Worm (Caenorhabditis elegans): Measurements from ENCODE around the gene fkb-6.

The fkb-6 gene

ce11 chrV:20838565-20838964 lies 7.4 kb upstream of the fkb-6 start, which contains the start of gene exos-7:
exos-7 (plus strand) TSS chrV:20838865.
- TF ChIP-seq lin-13 (GFP tag; optimal IDR thresholded peaks at IDR 0.05) (no peak), lsy-2 (tag; optimal IDR thresholded peaks at IDR 0.05) (no peak), ama-1 (optimal IDR thresholded peaks at IDR 0.05) (no peak), ztf-4 (tag; optimal IDR thresholded peaks at IDR 0.05) (no peak), lin-39 (tag; optimal IDR thresholded peaks at IDR 0.05) (no peak), R02D3.7 (tag; optimal IDR thresholded peaks at IDR 0.05) (no peak), mab-5 (tag; optimal IDR thresholded peaks at IDR 0.05) (no peak), nhr-129 (tag; optimal IDR thresholded peaks at IDR 0.05) (no peak), nhr-237 (tag; optimal IDR thresholded peaks at IDR 0.05) (no peak), sem-4 (tag; optimal IDR thresholded peaks at IDR 0.05) (no peak), peb-1 (tag; optimal IDR thresholded peaks at IDR 0.05) (no peak)

- TF ChIP-seq ceh-82 (tag; optimal IDR thresholded peaks at IDR 0.05) (no peak), dmd-4 (tag; optimal IDR thresholded peaks at IDR 0.05) (no peak), nhr-21 (tag; optimal IDR thresholded peaks at IDR 0.05) (no peak)
Measured at ce11 chrV:20841484-20841883, 4.5 kb upstream of the fkb-6 start.

ce11 chrV:20847743-20848229 lies 1.8 kb downstream of the fkb-6 start:
- TF ChIP-seq C34F6.9 (tag; optimal IDR thresholded peaks at IDR 0.05) = peak; percentile 35
- TF ChIP-seq nhr-6 (tag; optimal IDR thresholded peaks at IDR 0.05) = no peak
- no peak for TF ChIP-seq unc-55 (GFP tag; optimal IDR thresholded peaks at IDR 0.05)
- no peak for TF ChIP-seq sma-9 (GFP tag; optimal IDR thresholded peaks at IDR 0.05)
- no peak for TF ChIP-seq sma-9 (tag; optimal IDR thresholded peaks at IDR 0.05)
- TF ChIP-seq lsy-2 (tag; optimal IDR thresholded peaks at IDR 0.05) = peak in 1 of 2 experiments; percentile 22
- peak; percentile 52 for TF ChIP-seq F13H6.1 (tag; optimal IDR thresholded peaks at IDR 0.05)
- TF ChIP-seq ama-1 (optimal IDR thresholded peaks at IDR 0.05) = peak; percentile 86
- no peak for TF ChIP-seq Y55F3AM.14 (GFP tag; optimal IDR thresholded peaks at IDR 0.05)
- peak; percentile 2 for TF ChIP-seq lin-13 (GFP tag; optimal IDR thresholded peaks at IDR 0.05)
- no peak for TF ChIP-seq lin-39 (tag; optimal IDR thresholded peaks at IDR 0.05)
- no peak for TF ChIP-seq nhr-21 (tag; optimal IDR thresholded peaks at IDR 0.05)
- peak; percentile 14 for TF ChIP-seq nhr-129 (tag; optimal IDR thresholded peaks at IDR 0.05)

- TF ChIP-seq F13H6.1 (tag; optimal IDR thresholded peaks at IDR 0.05) = no peak
- TF ChIP-seq elt-1 (tag; optimal IDR thresholded peaks at IDR 0.05) = no peak
- TF ChIP-seq aly-2 (tag; optimal IDR thresholded peaks at IDR 0.05) = no peak
- TF ChIP-seq unc-62 (GFP tag; optimal IDR thresholded peaks at IDR 0.05) = no peak
- TF ChIP-seq snpc-4 (tag; optimal IDR thresholded peaks at IDR 0.05) = no peak
- no peak for TF ChIP-seq nhr-6 (tag; optimal IDR thresholded peaks at IDR 0.05)
- TF ChIP-seq nhr-77 (tag; optimal IDR thresholded peaks at IDR 0.05) = no peak
- no peak for TF ChIP-seq crh-2 (tag; optimal IDR thresholded peaks at IDR 0.05)
- no peak for TF ChIP-seq blmp-1 (tag; optimal IDR thresholded peaks at IDR 0.05; ENCODE audit: insufficient read depth)
Measured at ce11 chrV:20850580-20850979, 4.6 kb downstream of the fkb-6 start, which contains the start of gene clec-264. clec-264 (minus strand) TSS chrV:20850701.

ce11 chrV:20851847-20852386 lies 6.0 kb downstream of the fkb-6 start, which contains the start of gene ndua-1:
ndua-1 (minus strand) TSS chrV:20851897.
- TF ChIP-seq blmp-1 (tag; optimal IDR thresholded peaks at IDR 0.05; ENCODE audit: insufficient read depth) (no peak), lin-11 (tag; optimal IDR thresholded peaks at IDR 0.05) (peak; percentile 35), alr-1 (tag; optimal IDR thresholded peaks at IDR 0.05) (no peak), sem-4 (tag; optimal IDR thresholded peaks at IDR 0.05) (peak; percentile 38), nhr-12 (tag; optimal IDR thresholded peaks at IDR 0.05) (no peak), lin-13 (GFP tag; optimal IDR thresholded peaks at IDR 0.05) (peak; percentile 49), nhr-6 (tag; optimal IDR thresholded peaks at IDR 0.05) (no peak), F13H6.1 (tag; optimal IDR thresholded peaks at IDR 0.05) (peak; percentile 39), nhr-21 (tag; optimal IDR thresholded peaks at IDR 0.05) (no peak), gmeb-1 (tag; optimal IDR thresholded peaks at IDR 0.05) (peak; percentile 48), C34F6.9 (tag; optimal IDR thresholded peaks at IDR 0.05) (peak; percentile 30), sma-3 (GFP tag; optimal IDR thresholded peaks at IDR 0.05) (peak; percentile 47), unc-62 (GFP tag; optimal IDR thresholded peaks at IDR 0.05) (no peak), lsy-2 (tag; optimal IDR thresholded peaks at IDR 0.05) (peak in 1 of 2 experiments; percentile 64), nhr-129 (tag; optimal IDR thresholded peaks at IDR 0.05) (peak; percentile 21), sma-9 (GFP tag; optimal IDR thresholded peaks at IDR 0.05) (peak; percentile 26), sma-9 (tag; optimal IDR thresholded peaks at IDR 0.05) (no peak), unc-55 (GFP tag; optimal IDR thresholded peaks at IDR 0.05) (peak; percentile 62), nhr-25 (tag; optimal IDR thresholded peaks at IDR 0.05) (no peak)
